Worm (Caenorhabditis elegans): ENCODE data around the gene C42D4.13.

DNA sequence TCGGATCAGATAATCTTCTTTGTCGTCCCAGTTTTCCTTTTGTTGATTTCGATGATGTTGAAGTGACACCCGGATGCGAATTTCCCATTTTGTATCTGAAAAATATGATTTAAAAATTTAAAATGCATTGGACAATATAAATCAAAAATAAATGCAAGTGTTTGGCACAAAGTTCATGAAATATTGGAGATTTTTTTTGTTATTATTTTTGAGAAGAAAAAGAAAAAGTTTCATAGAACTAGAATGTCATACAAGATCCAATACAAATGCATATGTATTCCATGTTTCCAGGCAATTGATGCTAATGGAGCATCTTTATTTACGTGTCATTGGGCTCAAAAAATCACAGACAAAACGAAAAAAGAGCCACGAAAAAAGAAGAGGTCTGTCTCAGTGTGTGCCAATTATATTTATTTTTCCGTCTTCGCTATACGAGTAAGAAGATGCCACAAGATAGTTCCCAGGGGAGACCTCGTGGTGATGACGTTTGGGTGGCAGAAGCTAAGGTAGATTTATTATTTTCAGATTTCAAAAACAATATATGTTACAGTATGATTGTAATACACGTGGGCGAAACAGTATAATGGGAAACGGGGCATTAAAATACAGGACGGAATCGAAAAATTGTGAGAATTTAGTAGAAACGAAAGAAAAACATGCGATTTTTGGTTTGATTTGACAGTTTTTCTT lies 31.6 kb upstream of the C42D4.13 start, which contains the start of the genes glb-23 and R13A1.1:
- TF ChIP-seq elt-3 (tag; optimal IDR thresholded peaks at IDR 0.05): no peak
- TF ChIP-seq lin-32 (GFP tag; optimal IDR thresholded peaks at IDR 0.05): no peak
- no peak for TF ChIP-seq unc-62 (GFP tag; optimal IDR thresholded peaks at IDR 0.05)
- no peak for TF ChIP-seq ceh-43 (GFP tag; optimal IDR thresholded peaks at IDR 0.05)
- no peak for TF ChIP-seq ztf-11 (tag; optimal IDR thresholded peaks at IDR 0.05)
- TF ChIP-seq snpc-4 (tag; optimal IDR thresholded peaks at IDR 0.05): no peak
- TF ChIP-seq flh-1 (GFP tag; optimal IDR thresholded peaks at IDR 0.05): no peak
- TF ChIP-seq nhr-237 (tag; optimal IDR thresholded peaks at IDR 0.05): no peak
- no peak for TF ChIP-seq mab-5 (tag; optimal IDR thresholded peaks at IDR 0.05)
- TF ChIP-seq lin-13 (tag; optimal IDR thresholded peaks at IDR 0.05): no peak

All from whole organism, mixed stage, embryonic.